Fruit fly (Drosophila melanogaster) whole organism, embryonic: ENCODE data around the gene Vps39.

Experiments used
- Adf1 ChIP-seq: fragments of 200-800 bp; sonication (Bioruptor generic); IDR thresholded peaks from 2 replicates; pipeline ENCODE4 v1.3.6; 2022; ENCODE audit warnings: missing biosample characterization, missing genetic modification characterization
- BEAF-32 ChIP-seq: fragments of 200-800 bp; sonication (Bioruptor generic); optimal IDR thresholded peaks from 3 replicates; lab custom pipeline; 2017; ENCODE audit warnings: missing biosample characterization, missing genetic modification characterization, mild to moderate bottlenecking, moderate library complexity, missing genetic modification reagents
- CG10267 ChIP-seq: fragments of 200-800 bp; sonication (Bioruptor generic); optimal IDR thresholded peaks from 2 replicates; lab custom pipeline; 2018; ENCODE audit warnings: missing biosample characterization, mild to moderate bottlenecking, missing genetic modification characterization, moderate library complexity
- CG10321 ChIP-seq: fragments of 200-800 bp; sonication (Bioruptor generic); IDR thresholded peaks from 2 replicates; pipeline ENCODE4 v1.3.6; 2022; ENCODE audit warnings: missing biosample characterization, missing genetic modification characterization
- CG10565 ChIP-seq: fragments of 200-800 bp; sonication (Bioruptor generic); optimal IDR thresholded peaks from 3 replicates; lab custom pipeline; 2016; ENCODE audit warnings: missing biosample characterization, mild to moderate bottlenecking, missing genetic modification characterization
- CG11560 ChIP-seq: fragments of 200-800 bp; sonication (Bioruptor generic); IDR thresholded peaks from 3 replicates; pipeline ENCODE4 v1.3.6; 2022; ENCODE audit warnings: missing biosample characterization, missing genetic modification characterization
- CG12299 ChIP-seq: fragments of 200-800 bp; sonication (Bioruptor generic); optimal IDR thresholded peaks from 2 replicates; lab custom pipeline; 2018; ENCODE audit warnings: missing biosample characterization, mild to moderate bottlenecking, missing genetic modification characterization
- CG13624 ChIP-seq: fragments of 200-800 bp; sonication (Bioruptor generic); optimal IDR thresholded peaks from 2 replicates; lab custom pipeline; 2016; ENCODE audit warnings: missing biosample characterization, missing genetic modification characterization
- CG13775 ChIP-seq: fragments of 200-800 bp; sonication (Bioruptor generic); optimal IDR thresholded peaks from 3 replicates; lab custom pipeline; 2017; ENCODE audit warnings: missing biosample characterization, mild to moderate bottlenecking, missing genetic modification characterization
- CG17186 ChIP-seq: fragments of 200-800 bp; sonication (Bioruptor generic); optimal IDR thresholded peaks from 3 replicates; lab custom pipeline; 2017; ENCODE audit warnings: missing biosample characterization, missing genetic modification reagents, missing genetic modification characterization
- CG17568 ChIP-seq: fragments of 200-800 bp; sonication (Bioruptor generic); optimal IDR thresholded peaks from 2 replicates; lab custom pipeline; 2018; ENCODE audit warnings: missing biosample characterization, mild to moderate bottlenecking, missing genetic modification characterization, moderate library complexity
- CG18619 ChIP-seq: fragments of 200-800 bp; sonication (Bioruptor generic); optimal IDR thresholded peaks from 3 replicates; lab custom pipeline; 2017; ENCODE audit warnings: missing biosample characterization, mild to moderate bottlenecking, missing genetic modification characterization
- CG31441 ChIP-seq: fragments of 200-800 bp; sonication (Bioruptor generic); IDR thresholded peaks from 2 replicates; pipeline ENCODE4 v1.3.6; 2022; ENCODE audit warnings: missing biosample characterization, missing genetic modification characterization
- CG4328 ChIP-seq: fragments of 200-800 bp; sonication (Bioruptor generic); optimal IDR thresholded peaks from 3 replicates; lab custom pipeline; 2017; ENCODE audit warnings: missing biosample characterization, missing genetic modification reagents, missing genetic modification characterization
- CG4424 ChIP-seq: fragments of 200-800 bp; sonication (Bioruptor generic); optimal IDR thresholded peaks from 3 replicates; lab custom pipeline; 2016; ENCODE audit warnings: missing biosample characterization, missing genetic modification characterization
- CG4617 ChIP-seq: fragments of 200-800 bp; sonication (Bioruptor generic); optimal IDR thresholded peaks from 3 replicates; lab custom pipeline; 2016; ENCODE audit warnings: missing biosample characterization, missing genetic modification characterization, borderline replicate concordance
- CG8290 ChIP-seq, 3 experiments: fragments of 200-800 bp; sonication (Bioruptor generic); optimal IDR thresholded peaks; 2 replicates each; lab custom pipeline; 2016 to 2019; ENCODE audit warnings: missing biosample characterization in 3 of 3, missing genetic modification characterization in 3 of 3, mild to moderate bottlenecking in 2 of 3, moderate library complexity in 1 of 3
- CG9215 ChIP-seq: fragments of 200-800 bp; sonication (Bioruptor generic); IDR thresholded peaks from 2 replicates; pipeline ENCODE4 v1.3.6; 2022; ENCODE audit warnings: missing biosample characterization, missing genetic modification characterization
- CG9727 ChIP-seq: fragments of 200-800 bp; sonication (Bioruptor generic); optimal IDR thresholded peaks from 3 replicates; lab custom pipeline; 2017; ENCODE audit warnings: missing biosample characterization, mild to moderate bottlenecking, missing genetic modification characterization
- CoRest ChIP-seq: fragments of 200-800 bp; sonication (Bioruptor generic); optimal IDR thresholded peaks from 3 replicates; lab custom pipeline; 2018; ENCODE audit warnings: missing biosample characterization, mild to moderate bottlenecking, missing genetic modification characterization, moderate library complexity
- Dip3 ChIP-seq: fragments of 200-800 bp; sonication (Bioruptor generic); optimal IDR thresholded peaks from 3 replicates; lab custom pipeline; 2016; ENCODE audit warnings: missing biosample characterization, missing genetic modification characterization
- Dp ChIP-seq: fragments of 200-800 bp; sonication (Bioruptor generic); optimal IDR thresholded peaks from 2 replicates; lab custom pipeline; 2018; ENCODE audit warnings: missing biosample characterization, mild to moderate bottlenecking, missing genetic modification characterization, moderate library complexity
- Ets65A ChIP-seq: fragments of 200-800 bp; sonication (Bioruptor generic); peaks from one replicate; lab custom pipeline; 2016; ENCODE audit warnings: missing biosample characterization, missing genetic modification characterization
- Fer1 ChIP-seq: fragments of 200-800 bp; sonication (Bioruptor generic); optimal IDR thresholded peaks from 2 replicates; lab custom pipeline; 2017; ENCODE audit warnings: missing biosample characterization, mild to moderate bottlenecking, missing genetic modification characterization
- Fer2 ChIP-seq: fragments of 200-800 bp; sonication (Bioruptor generic); optimal IDR thresholded peaks from 2 replicates; lab custom pipeline; 2018; ENCODE audit warnings: missing biosample characterization, mild to moderate bottlenecking, missing genetic modification characterization, moderate library complexity
- HLH3B ChIP-seq: fragments of 200-800 bp; sonication (Bioruptor generic); IDR thresholded peaks from 2 replicates; pipeline ENCODE4 v1.3.6; 2022; ENCODE audit warnings: missing biosample characterization, missing genetic modification characterization
- Hmr ChIP-seq: fragments of 200-800 bp; sonication (Bioruptor generic); optimal IDR thresholded peaks from 3 replicates; lab custom pipeline; 2017; ENCODE audit warnings: mild to moderate bottlenecking, missing biosample characterization, missing genetic modification reagents, missing genetic modification characterization
- MBD-R2 ChIP-seq: fragments of 200-800 bp; sonication (Bioruptor generic); IDR thresholded peaks from 2 replicates; pipeline ENCODE4 v1.3.6; 2022; ENCODE audit warnings: missing biosample characterization, missing genetic modification characterization
- Oli ChIP-seq: fragments of 200-800 bp; sonication (Bioruptor generic); optimal IDR thresholded peaks from 2 replicates; lab custom pipeline; 2018; ENCODE audit warnings: missing biosample characterization, mild to moderate bottlenecking, missing genetic modification characterization, moderate library complexity
- Side ChIP-seq: fragments of 200-800 bp; sonication (Bioruptor generic); optimal IDR thresholded peaks from 2 replicates; lab custom pipeline; 2016; ENCODE audit warnings: missing biosample characterization, missing genetic modification characterization
- Spps ChIP-seq: fragments of 200-800 bp; sonication (Bioruptor generic); optimal IDR thresholded peaks from 2 replicates; lab custom pipeline; 2018; ENCODE audit warnings: missing biosample characterization, mild to moderate bottlenecking, missing genetic modification characterization
- bowl ChIP-seq: fragments of 200-800 bp; sonication (Bioruptor generic); IDR thresholded peaks from 2 replicates; pipeline ENCODE4 v1.3.6; 2022; ENCODE audit warnings: missing biosample characterization, missing genetic modification characterization
- cato ChIP-seq: fragments of 200-800 bp; sonication (Bioruptor generic); optimal IDR thresholded peaks from 2 replicates; lab custom pipeline; 2016; ENCODE audit warnings: missing biosample characterization, missing genetic modification characterization, borderline replicate concordance
- dysf ChIP-seq: fragments of 200-800 bp; sonication (Bioruptor generic); IDR thresholded peaks from 3 replicates; pipeline ENCODE4 v1.3.6; 2022; ENCODE audit warnings: missing biosample characterization, missing genetic modification characterization
- exex ChIP-seq: fragments of 200-800 bp; sonication (Bioruptor generic); optimal IDR thresholded peaks from 4 replicates; lab custom pipeline; 2018; ENCODE audit warnings: missing biosample characterization, mild to moderate bottlenecking, missing genetic modification characterization, moderate library complexity
- grn ChIP-seq: fragments of 200-800 bp; sonication (Bioruptor generic); optimal IDR thresholded peaks from 3 replicates; lab custom pipeline; 2017; ENCODE audit warnings: missing biosample characterization, missing genetic modification characterization
- gro ChIP-seq: fragments of 200-800 bp; sonication (Bioruptor generic); optimal IDR thresholded peaks from 2 replicates; lab custom pipeline; 2016; ENCODE audit warnings: missing biosample characterization, missing genetic modification characterization
- hb ChIP-seq: fragments of 200-800 bp; sonication (Bioruptor generic); IDR thresholded peaks from 3 replicates; pipeline ENCODE4 v1.3.6; 2022; ENCODE audit warnings: missing biosample characterization, missing genetic modification characterization; ENCODE audit not compliant: partially characterized antibody
- her ChIP-seq: fragments of 200-800 bp; sonication (Bioruptor generic); optimal IDR thresholded peaks from 2 replicates; lab custom pipeline; 2016; ENCODE audit warnings: missing biosample characterization, missing genetic modification characterization
- inv ChIP-seq: fragments of 200-800 bp; sonication (Bioruptor generic); IDR thresholded peaks from 2 replicates; pipeline ENCODE4 v1.3.6; 2022; ENCODE audit warnings: missing biosample characterization, missing genetic modification characterization; ENCODE audit not compliant: partially characterized antibody
- lbe ChIP-seq: fragments of 200-800 bp; sonication (Bioruptor generic); optimal IDR thresholded peaks from 2 replicates; lab custom pipeline; 2016; ENCODE audit warnings: missing biosample characterization, mild to moderate bottlenecking, missing genetic modification characterization
- luna ChIP-seq: fragments of 200-800 bp; sonication (Bioruptor generic); optimal IDR thresholded peaks from 2 replicates; lab custom pipeline; 2016; ENCODE audit warnings: missing biosample characterization, missing genetic modification characterization
- nmo ChIP-seq: fragments of 200-800 bp; sonication (Bioruptor generic); optimal IDR thresholded peaks from 2 replicates; lab custom pipeline; 2018; ENCODE audit warnings: missing biosample characterization, mild to moderate bottlenecking, missing genetic modification characterization, moderate library complexity
- pan ChIP-seq, 4 experiments: fragments of >200 bp in 3 of 4; fragments of 200-800 bp in 1 of 4; sonication (Bioruptor generic) in 1 of 4; optimal IDR thresholded peaks in 3 of 4; IDR thresholded peaks in 1 of 4; 2 replicates each; pipeline versions ENCODE4 v1.3.6 to Lab custom; 2017 to 2022; ENCODE audit warnings: missing biosample characterization in 2 of 4, missing genetic modification characterization in 2 of 4, mixed read lengths in 1 of 4
- sisA ChIP-seq: fragments of 200-800 bp; sonication (Bioruptor generic); IDR thresholded peaks from 2 replicates; pipeline ENCODE4 v1.3.6; 2022; ENCODE audit warnings: missing biosample characterization, missing genetic modification characterization
- slbo ChIP-seq: fragments of 200-800 bp; sonication (Bioruptor generic); IDR thresholded peaks from 2 replicates; pipeline ENCODE4 v1.3.6; 2022; ENCODE audit warnings: missing biosample characterization, missing genetic modification characterization
- tin ChIP-seq: fragments of 200-800 bp; sonication (Bioruptor generic); optimal IDR thresholded peaks from 3 replicates; lab custom pipeline; 2016; ENCODE audit warnings: missing biosample characterization, missing genetic modification characterization
- unc-4 ChIP-seq: fragments of 200-800 bp; sonication (Bioruptor generic); IDR thresholded peaks from 2 replicates; pipeline ENCODE4 v1.3.6; 2022; ENCODE audit warnings: missing biosample characterization, missing genetic modification characterization; ENCODE audit not compliant: partially characterized antibody
- z ChIP-seq: fragments of 200-800 bp; sonication (Bioruptor generic); IDR thresholded peaks from 3 replicates; pipeline ENCODE4 v1.3.6; 2022; ENCODE audit warnings: missing biosample characterization, missing genetic modification characterization

Gene Vps39

DNA sequence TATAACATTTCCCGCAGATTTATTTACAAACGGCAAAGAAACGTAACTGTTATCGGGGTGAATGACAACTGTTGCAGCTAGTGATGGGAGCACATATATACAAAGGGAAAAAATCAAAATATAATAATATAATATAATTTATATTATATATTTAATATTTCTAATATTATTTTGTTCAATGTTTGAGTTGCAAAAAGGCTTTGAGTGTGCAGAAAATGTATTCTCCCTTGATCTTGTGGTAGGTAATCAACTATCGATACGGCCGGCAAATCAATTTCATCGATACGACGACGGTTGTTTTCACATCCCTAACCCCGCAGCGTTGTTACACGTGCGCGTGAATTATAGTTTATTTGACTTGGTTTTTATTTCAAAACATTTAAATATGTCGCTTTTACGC, 50.8 kb downstream of the Vps39 start, which contains the start of the genes mTerf5 and Non3 (continued):
- TF ChIP-seq inv, result peak; percentile 85
- peak; percentile 51 for TF ChIP-seq tin
- no peak for TF ChIP-seq CG10321 (GFP tag; lab: Robert Waterston, UW)
- TF ChIP-seq sisA (GFP tag; lab: Robert Waterston, UW), result peak; percentile 29; the same call in 1 of the 2 replicates
- TF ChIP-seq CG4328, result peak; percentile 41
- TF ChIP-seq CG4424, result peak; percentile 43
- TF ChIP-seq Hmr, result peak; percentile 60
- peak; percentile 15 for TF ChIP-seq Fer2 (tag; lab: Kevin White, UChicago)
- TF ChIP-seq CG4617 (GFP tag; lab: Kevin White, UChicago), result peak; percentile 61
- peak; percentile 32 for TF ChIP-seq CG12299
- TF ChIP-seq Adf1 (GFP tag; lab: Robert Waterston, UW), result peak; percentile 17; the same call in 1 of the 2 replicates
- no peak for TF ChIP-seq CG13624 (GFP tag; lab: Kevin White, UChicago)
- TF ChIP-seq gro (GFP tag; lab: Kevin White, UChicago), result no peak
- TF ChIP-seq CG8290 (GFP tag; optimal IDR thresholded peaks at IDR 0.05; lab: Kevin White, UChicago), result peak; percentile 52
- TF ChIP-seq CG8290 (tag; optimal IDR thresholded peaks at IDR 0.05; lab: Kevin White, UChicago), result peak in 1 of 2 experiments; percentile 20
- no peak for TF ChIP-seq cato (GFP tag; lab: Kevin White, UChicago)
- TF ChIP-seq CG9215 (GFP tag; lab: Robert Waterston, UW), result peak; percentile 46
- peak; percentile 86 for TF ChIP-seq MBD-R2 (GFP tag; lab: Robert Waterston, UW)
- no peak for TF ChIP-seq CG17568 (GFP tag; lab: Kevin White, UChicago)
- peak; percentile 81 for TF ChIP-seq BEAF-32 (GFP tag; lab: Kevin White, UChicago)
- peak; percentile 9 for TF ChIP-seq CG18619 (GFP tag; lab: Kevin White, UChicago)
- no peak for TF ChIP-seq CG10565 (GFP tag; lab: Kevin White, UChicago)
- peak; percentile 76 for TF ChIP-seq CG10267 (tag; lab: Kevin White, UChicago)
- TF ChIP-seq exex (tag; lab: Kevin White, UChicago), result peak; percentile 12
- TF ChIP-seq HLH3B, result no peak
- TF ChIP-seq Ets65A (GFP tag; lab: Kevin White, UChicago), result peak; percentile 83
- no peak for TF ChIP-seq CG11560 (tag; lab: Robert Waterston, UW)
- TF ChIP-seq Side, result no peak
- TF ChIP-seq CG17186, result peak; percentile 33
- peak; percentile 90 for TF ChIP-seq unc-4
- peak; percentile 67; the same call in 1 of the 2 replicates for TF ChIP-seq slbo (GFP tag; lab: Robert Waterston, UW)
- TF ChIP-seq CoRest (tag; lab: Kevin White, UChicago), result peak; percentile 69
- 0 out of 3 replicates have a peak, but pooled peaks have one; percentile 36 for TF ChIP-seq dysf (GFP tag; lab: Robert Waterston, UW)
- no peak for TF ChIP-seq her (GFP tag; lab: Kevin White, UChicago)
- TF ChIP-seq bowl (GFP tag; lab: Robert Waterston, UW), result no peak
- TF ChIP-seq nmo (GFP tag; lab: Kevin White, UChicago), result peak; percentile 79
- peak; percentile 8 for TF ChIP-seq Dip3 (GFP tag; lab: Kevin White, UChicago)
- peak; percentile 83 for TF ChIP-seq CG13775 (GFP tag; lab: Kevin White, UChicago)
- TF ChIP-seq lbe (GFP tag; lab: Kevin White, UChicago), result peak; percentile 51
- peak; percentile 64 for TF ChIP-seq Fer1
- no peak for TF ChIP-seq grn (GFP tag; lab: Kevin White, UChicago)
- peak; percentile 16 for TF ChIP-seq Spps (tag; lab: Kevin White, UChicago)
- TF ChIP-seq CG31441 (GFP tag; lab: Robert Waterston, UW), result peak; percentile 64
- no peak for TF ChIP-seq luna (GFP tag; lab: Kevin White, UChicago)
- TF ChIP-seq Dp (GFP tag; lab: Kevin White, UChicago), result peak; percentile 31
- TF ChIP-seq CG9727 (GFP tag; lab: Kevin White, UChicago), result peak; percentile 60
- TF ChIP-seq Oli (tag; lab: Kevin White, UChicago), result peak; percentile 24
- no peak for TF ChIP-seq z (GFP tag; lab: Robert Waterston, UW)
- no peak for TF ChIP-seq pan (optimal IDR thresholded peaks at IDR 0.05; lab: Kevin White, UChicago)
- peak in 1 of 2 experiments; percentile 60 for TF ChIP-seq pan (GFP tag; optimal IDR thresholded peaks at IDR 0.05 in 1 of 2, IDR thresholded peaks at IDR 0.05 in 1 of 2)
- peak; percentile 83 for TF ChIP-seq hb (GFP tag; lab: Robert Waterston, UW)
